Fruit fly (Drosophila melanogaster) whole organism, pupa: ENCODE data around the gene mew.

ENCODE experiments used
- CG10348 ChIP-seq: fragments of 200-800 bp; sonication (Bioruptor generic); IDR thresholded peaks from 2 replicates; pipeline ENCODE4 v1.3.6; 2022; ENCODE audit warnings: missing biosample characterization, missing genetic modification characterization
- CG12605 ChIP-seq: fragments of 200-800 bp; sonication (Bioruptor generic); IDR thresholded peaks from 2 replicates; pipeline ENCODE4 v1.3.6; 2022; ENCODE audit warnings: missing biosample characterization, missing genetic modification characterization
- CG32121 ChIP-seq: fragments of 200-800 bp; sonication (Bioruptor generic); IDR thresholded peaks from 2 replicates; pipeline ENCODE4 v1.3.6; 2022; ENCODE audit warnings: missing biosample characterization, missing genetic modification characterization
- CG34367 ChIP-seq: fragments of 200-800 bp; sonication (Bioruptor generic); optimal IDR thresholded peaks from 2 replicates; lab custom pipeline; 2018; ENCODE audit warnings: missing biosample characterization, mild to moderate bottlenecking, missing genetic modification characterization
- CG4496 ChIP-seq: fragments of 200-800 bp; sonication (Bioruptor generic); IDR thresholded peaks from 3 replicates; pipeline ENCODE4 v1.3.6; 2022; ENCODE audit warnings: missing biosample characterization, missing genetic modification characterization
- CG8301 ChIP-seq: fragments of 200-800 bp; sonication (Bioruptor generic); optimal IDR thresholded peaks from 2 replicates; lab custom pipeline; 2018; ENCODE audit warnings: missing biosample characterization, mild to moderate bottlenecking, missing genetic modification characterization
- EcR ChIP-seq: fragments of 200-800 bp; sonication (Bioruptor generic); optimal IDR thresholded peaks from 3 replicates; lab custom pipeline; 2019; ENCODE audit warnings: missing biosample characterization, missing genetic modification characterization, mild to moderate bottlenecking, moderate library complexity, missing genetic modification reagents
- Ets98B ChIP-seq: fragments of 200-800 bp; sonication (Bioruptor generic); IDR thresholded peaks from 2 replicates; pipeline ENCODE4 v1.3.6; 2022; ENCODE audit warnings: missing biosample characterization, missing genetic modification characterization
- Pif1A ChIP-seq: fragments of 200-800 bp; sonication (Bioruptor generic); optimal IDR thresholded peaks from 3 replicates; lab custom pipeline; 2016; ENCODE audit warnings: missing biosample characterization, missing genetic modification characterization
- gl ChIP-seq: fragments of 200-800 bp; sonication (Bioruptor generic); optimal IDR thresholded peaks from 2 replicates; lab custom pipeline; 2018; ENCODE audit warnings: missing biosample characterization, mild to moderate bottlenecking, missing genetic modification characterization
- rn ChIP-seq: fragments of 200-800 bp; sonication (Bioruptor generic); IDR thresholded peaks from 2 replicates; pipeline ENCODE4 v1.3.6; 2022; ENCODE audit warnings: missing biosample characterization, missing genetic modification characterization

DNA sequence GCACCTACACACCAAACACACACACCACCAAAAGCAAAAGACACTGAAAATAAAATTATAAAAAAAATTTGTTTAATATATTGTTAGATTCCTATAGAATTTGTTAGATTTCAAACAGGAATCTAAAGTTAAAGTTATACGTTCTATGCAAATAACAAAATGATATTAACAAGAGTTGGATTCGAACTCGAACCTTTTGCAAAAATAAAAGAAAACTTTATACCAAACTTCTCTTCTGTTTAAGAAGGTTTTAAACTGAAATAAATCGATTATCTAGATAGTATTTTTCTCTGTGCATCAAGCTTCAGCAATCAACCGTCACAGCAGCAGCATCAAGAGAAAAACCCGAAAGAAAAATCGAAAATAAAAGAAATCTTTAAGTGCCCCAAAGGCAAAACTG is 31.8 kb downstream of the mew start:
- TF ChIP-seq CG10348 (GFP tag; lab: Robert Waterston, UW): no peak
- TF ChIP-seq CG4496 (GFP tag; lab: Robert Waterston, UW): no peak
- no peak for TF ChIP-seq CG12605 (GFP tag; lab: Robert Waterston, UW)
- TF ChIP-seq rn (GFP tag; lab: Robert Waterston, UW): no peak
- TF ChIP-seq CG8301 (tag; lab: Kevin White, UChicago): peak; percentile 58
- TF ChIP-seq Ets98B (GFP tag; lab: Robert Waterston, UW): no peak
- no peak for TF ChIP-seq CG32121 (GFP tag; lab: Robert Waterston, UW)
- no peak for TF ChIP-seq gl (tag; lab: Kevin White, UChicago)
- peak; percentile 44 for TF ChIP-seq Pif1A (GFP tag; lab: Kevin White, UChicago)
- peak; percentile 41 for TF ChIP-seq CG34367 (tag; lab: Kevin White, UChicago)
- no peak for TF ChIP-seq EcR (GFP tag; lab: Kevin White, UChicago)
